Fruit fly (Drosophila melanogaster) whole organism, embryonic: ENCODE measurements around the gene Dyrk2.

Experiments
- Antp ChIP-seq: fragments of 200-800 bp; sonication (Bioruptor generic); optimal IDR thresholded peaks from 3 replicates; lab custom pipeline; 2016; ENCODE audit warnings: missing biosample characterization, missing genetic modification characterization
- C15 ChIP-seq: fragments of 200-800 bp; sonication (Bioruptor generic); IDR thresholded peaks from 3 replicates; pipeline ENCODE4 v1.3.6; 2022; ENCODE audit warnings: missing biosample characterization, missing genetic modification characterization
- CG10321 ChIP-seq: fragments of 200-800 bp; sonication (Bioruptor generic); IDR thresholded peaks from 2 replicates; pipeline ENCODE4 v1.3.6; 2022; ENCODE audit warnings: missing biosample characterization, missing genetic modification characterization
- CG10366 ChIP-seq: fragments of 200-800 bp; sonication (Bioruptor generic); IDR thresholded peaks from 2 replicates; pipeline ENCODE4 v1.3.6; 2022; ENCODE audit warnings: missing biosample characterization, missing genetic modification characterization
- CG12104 ChIP-seq: fragments of 200-800 bp; sonication (Bioruptor generic); optimal IDR thresholded peaks from 3 replicates; lab custom pipeline; 2016; ENCODE audit warnings: missing biosample characterization, missing genetic modification characterization
- CG12744 ChIP-seq: fragments of 200-800 bp; sonication (Bioruptor generic); optimal IDR thresholded peaks from 2 replicates; lab custom pipeline; 2016; ENCODE audit warnings: missing biosample characterization, missing genetic modification characterization
- CG1603 ChIP-seq: fragments of 200-800 bp; sonication (Bioruptor generic); optimal IDR thresholded peaks from 2 replicates; lab custom pipeline; 2019; ENCODE audit warnings: missing biosample characterization, mild to moderate bottlenecking, missing genetic modification characterization, moderate library complexity
- CG17912 ChIP-seq: fragments of 200-800 bp; sonication (Bioruptor generic); optimal IDR thresholded peaks from 2 replicates; lab custom pipeline; 2018; ENCODE audit warnings: missing biosample characterization, mild to moderate bottlenecking, missing genetic modification characterization
- CG2678 ChIP-seq: fragments of 200-800 bp; sonication (Bioruptor generic); optimal IDR thresholded peaks from 3 replicates; lab custom pipeline; 2019; ENCODE audit warnings: missing biosample characterization, mild to moderate bottlenecking, missing genetic modification characterization, moderate library complexity
- CG6254 ChIP-seq: fragments of 200-800 bp; sonication (Bioruptor generic); optimal IDR thresholded peaks from 3 replicates; lab custom pipeline; 2017; ENCODE audit warnings: mild to moderate bottlenecking, missing biosample characterization, missing genetic modification reagents, missing genetic modification characterization
- CG6272 ChIP-seq: fragments of 200-800 bp; sonication (Bioruptor generic); IDR thresholded peaks from 2 replicates; pipeline ENCODE4 v1.3.6; 2022; ENCODE audit warnings: missing biosample characterization, missing genetic modification characterization
- CG6689 ChIP-seq: fragments of 200-800 bp; sonication (Bioruptor generic); IDR thresholded peaks from 2 replicates; pipeline ENCODE4 v1.3.6; 2022; ENCODE audit warnings: missing biosample characterization, missing genetic modification characterization
- CG6854 ChIP-seq: fragments of 200-800 bp; sonication (Bioruptor generic); optimal IDR thresholded peaks from 3 replicates; lab custom pipeline; 2017; ENCODE audit warnings: missing biosample characterization, mild to moderate bottlenecking, missing genetic modification characterization
- CG7839 ChIP-seq: fragments of 200-800 bp; sonication (Bioruptor generic); optimal IDR thresholded peaks from 3 replicates; lab custom pipeline; 2018; ENCODE audit warnings: missing biosample characterization, mild to moderate bottlenecking, missing genetic modification characterization, moderate library complexity
- Dip3 ChIP-seq: fragments of 200-800 bp; sonication (Bioruptor generic); optimal IDR thresholded peaks from 3 replicates; lab custom pipeline; 2016; ENCODE audit warnings: missing biosample characterization, missing genetic modification characterization
- Drgx ChIP-seq: fragments of 200-800 bp; sonication (Bioruptor generic); IDR thresholded peaks from 2 replicates; pipeline ENCODE4 v1.3.6; 2022; ENCODE audit warnings: missing biosample characterization, missing genetic modification characterization
- Hey ChIP-seq: fragments of 200-800 bp; sonication (Bioruptor generic); optimal IDR thresholded peaks from 3 replicates; lab custom pipeline; 2018; ENCODE audit warnings: missing biosample characterization, mild to moderate bottlenecking, missing genetic modification characterization
- Hmx ChIP-seq: fragments of 200-800 bp; sonication (Bioruptor generic); optimal IDR thresholded peaks from 2 replicates; lab custom pipeline; 2016; ENCODE audit warnings: missing biosample characterization, missing genetic modification characterization
- Hsf ChIP-seq: fragments of 200-800 bp; sonication (Bioruptor generic); optimal IDR thresholded peaks from 3 replicates; lab custom pipeline; 2016; ENCODE audit warnings: missing biosample characterization, missing genetic modification characterization
- Lhr ChIP-seq: fragments of 200-800 bp; sonication (Bioruptor generic); optimal IDR thresholded peaks from 3 replicates; lab custom pipeline; 2017; ENCODE audit warnings: mild to moderate bottlenecking, missing biosample characterization, missing genetic modification reagents, missing genetic modification characterization
- NFAT ChIP-seq: fragments of 200-800 bp; sonication (Bioruptor generic); IDR thresholded peaks from 2 replicates; pipeline ENCODE4 v1.3.6; 2022; ENCODE audit warnings: missing biosample characterization, missing genetic modification characterization
- Rfx ChIP-seq: fragments of 200-800 bp; sonication (Bioruptor generic); IDR thresholded peaks from 2 replicates; pipeline ENCODE4 v1.3.6; 2022; ENCODE audit warnings: missing biosample characterization, missing genetic modification characterization
- Six4 ChIP-seq: fragments of 200-800 bp; sonication (Bioruptor generic); optimal IDR thresholded peaks from 2 replicates; lab custom pipeline; 2016; ENCODE audit warnings: missing biosample characterization, missing genetic modification characterization
- amos ChIP-seq: fragments of 200-800 bp; sonication (Bioruptor generic); IDR thresholded peaks from 2 replicates; pipeline ENCODE4 v1.3.6; 2022; ENCODE audit warnings: missing biosample characterization, missing genetic modification characterization; ENCODE audit not compliant: partially characterized antibody
- ash1 ChIP-seq: fragments of 200-800 bp; sonication (Bioruptor generic); optimal IDR thresholded peaks from 2 replicates; lab custom pipeline; 2018; ENCODE audit warnings: missing biosample characterization, mild to moderate bottlenecking, missing genetic modification characterization
- bsh ChIP-seq, 2 experiments: fragments of 200-800 bp; sonication (Bioruptor generic); optimal IDR thresholded peaks; 2 replicates each; lab custom pipeline; 2017 to 2018; ENCODE audit warnings: mild to moderate bottlenecking in 2 of 2, missing biosample characterization in 2 of 2, missing genetic modification characterization in 2 of 2, moderate library complexity in 1 of 2
- caup ChIP-seq: fragments of 200-800 bp; sonication (Bioruptor generic); optimal IDR thresholded peaks from 3 replicates; lab custom pipeline; 2017; ENCODE audit warnings: missing biosample characterization, mild to moderate bottlenecking, missing genetic modification characterization, moderate library complexity; ENCODE audit not compliant: severe bottlenecking
- ci ChIP-seq: fragments of 200-800 bp; sonication (Bioruptor generic); IDR thresholded peaks from 3 replicates; pipeline ENCODE4 v1.3.6; 2022; ENCODE audit warnings: missing biosample characterization, missing genetic modification characterization
- dati ChIP-seq: fragments of 200-800 bp; sonication (Bioruptor generic); IDR thresholded peaks from 2 replicates; pipeline ENCODE4 v1.3.6; 2022; ENCODE audit warnings: missing biosample characterization, missing genetic modification characterization
- exex ChIP-seq: fragments of 200-800 bp; sonication (Bioruptor generic); optimal IDR thresholded peaks from 4 replicates; lab custom pipeline; 2018; ENCODE audit warnings: missing biosample characterization, mild to moderate bottlenecking, missing genetic modification characterization, moderate library complexity
- grn ChIP-seq: fragments of 200-800 bp; sonication (Bioruptor generic); optimal IDR thresholded peaks from 3 replicates; lab custom pipeline; 2017; ENCODE audit warnings: missing biosample characterization, missing genetic modification characterization
- h ChIP-seq: fragments of >200 bp; optimal IDR thresholded peaks from 2 replicates; lab custom pipeline; 2017
- hb ChIP-seq: fragments of 200-800 bp; sonication (Bioruptor generic); IDR thresholded peaks from 3 replicates; pipeline ENCODE4 v1.3.6; 2022; ENCODE audit warnings: missing biosample characterization, missing genetic modification characterization; ENCODE audit not compliant: partially characterized antibody
- hkb ChIP-seq, 2 experiments: fragments of 200-800 bp in 1 of 2; fragments of >200 bp in 1 of 2; sonication (Bioruptor generic) in 1 of 2; IDR thresholded peaks in 1 of 2; optimal IDR thresholded peaks in 1 of 2; 2 replicates each; pipeline versions ENCODE4 v1.3.6 to Lab custom; 2017 to 2022; ENCODE audit warnings: missing biosample characterization in 1 of 2, missing genetic modification characterization in 1 of 2
- lilli ChIP-seq: fragments of 200-800 bp; sonication (Bioruptor generic); optimal IDR thresholded peaks from 3 replicates; lab custom pipeline; 2016; ENCODE audit warnings: missing biosample characterization, missing genetic modification characterization
- luna ChIP-seq: fragments of 200-800 bp; sonication (Bioruptor generic); optimal IDR thresholded peaks from 2 replicates; lab custom pipeline; 2016; ENCODE audit warnings: missing biosample characterization, missing genetic modification characterization
- nau ChIP-seq: fragments of 200-800 bp; sonication (Bioruptor generic); optimal IDR thresholded peaks from 3 replicates; lab custom pipeline; 2017; ENCODE audit warnings: missing biosample characterization, mild to moderate bottlenecking, missing genetic modification characterization, missing genetic modification reagents
- nom ChIP-seq: fragments of 200-800 bp; sonication (Bioruptor generic); optimal IDR thresholded peaks from 2 replicates; lab custom pipeline; 2017; ENCODE audit warnings: missing biosample characterization, missing genetic modification characterization, mild to moderate bottlenecking, moderate library complexity, missing genetic modification reagents
- onecut ChIP-seq: fragments of 200-800 bp; sonication (Bioruptor generic); IDR thresholded peaks from 2 replicates; pipeline ENCODE4 v1.3.6; 2022; ENCODE audit warnings: missing biosample characterization, missing genetic modification characterization
- pfk ChIP-seq: fragments of 200-800 bp; sonication (Bioruptor generic); optimal IDR thresholded peaks from 2 replicates; lab custom pipeline; 2018; ENCODE audit warnings: missing biosample characterization, mild to moderate bottlenecking, missing genetic modification characterization, moderate library complexity
- schlank ChIP-seq: fragments of 200-800 bp; sonication (Bioruptor generic); optimal IDR thresholded peaks from 2 replicates; lab custom pipeline; 2018; ENCODE audit warnings: missing biosample characterization, mild to moderate bottlenecking, missing genetic modification characterization
- sens-2 ChIP-seq: fragments of 200-800 bp; sonication (Bioruptor generic); IDR thresholded peaks from 2 replicates; pipeline ENCODE4 v1.3.6; 2022; ENCODE audit warnings: missing biosample characterization, missing genetic modification characterization
- sima ChIP-seq: fragments of 200-800 bp; sonication (Bioruptor generic); optimal IDR thresholded peaks from 2 replicates; lab custom pipeline; 2016; ENCODE audit warnings: missing biosample characterization, missing genetic modification characterization
- ssp ChIP-seq: fragments of 200-800 bp; sonication (Bioruptor generic); IDR thresholded peaks from 2 replicates; pipeline ENCODE4 v1.3.6; 2022; ENCODE audit warnings: missing biosample characterization, missing genetic modification characterization
- tll ChIP-seq, 2 experiments: fragments of 200-800 bp in 1 of 2; fragments of >200 bp in 1 of 2; sonication (Bioruptor generic) in 1 of 2; optimal IDR thresholded peaks; 2 replicates each; lab custom pipeline; 2017 to 2019; ENCODE audit warnings: missing biosample characterization in 2 of 2, missing genetic modification characterization in 2 of 2, mild to moderate bottlenecking in 1 of 2, moderate library complexity in 1 of 2
- unpg ChIP-seq: fragments of 200-800 bp; sonication (Bioruptor generic); optimal IDR thresholded peaks from 3 replicates; lab custom pipeline; 2018; ENCODE audit warnings: missing biosample characterization, mild to moderate bottlenecking, missing genetic modification characterization, moderate library complexity
- vvl ChIP-seq: fragments of 200-800 bp; sonication (Bioruptor generic); IDR thresholded peaks from 2 replicates; pipeline ENCODE4 v1.3.6; 2022; ENCODE audit warnings: missing biosample characterization, missing genetic modification characterization
- zf30C ChIP-seq: fragments of 200-800 bp; sonication (Bioruptor generic); optimal IDR thresholded peaks from 3 replicates; lab custom pipeline; 2018; ENCODE audit warnings: missing biosample characterization, mild to moderate bottlenecking, missing genetic modification characterization

The Dyrk2 gene

dm6 chr2L:14230050-14230449, 3.9 kb downstream of the Dyrk2 start (continued):
- TF ChIP-seq tll (GFP tag; optimal IDR thresholded peaks at IDR 0.05; lab: Kevin White, UChicago) (no peak), Lhr (no peak), vvl (0 out of 2 replicates have a peak, but pooled peaks have one; percentile 10), Hsf (no peak), grn (GFP tag; lab: Kevin White, UChicago) (no peak), CG6254 (GFP tag; lab: Kevin White, UChicago) (no peak), Dip3 (no peak), sens-2 (no peak), C15 (no peak), CG6854 (no peak), h (lab: Kevin White, UChicago) (no peak), CG12104 (GFP tag; lab: Kevin White, UChicago) (no peak), CG12744 (GFP tag; lab: Kevin White, UChicago) (no peak), hb (no peak), dati (GFP tag; lab: Robert Waterston, UW) (no peak), pfk (GFP tag; lab: Kevin White, UChicago) (no peak)

- TF ChIP-seq Hey (tag; lab: Kevin White, UChicago) (no peak), nom (GFP tag; lab: Kevin White, UChicago) (peak; percentile 51), luna (GFP tag; lab: Kevin White, UChicago) (no peak), CG6272 (GFP tag; lab: Robert Waterston, UW) (no peak), Drgx (GFP tag; lab: Robert Waterston, UW) (0 out of 2 replicates have a peak, but pooled peaks have one; percentile 23), CG10366 (no peak), Antp (GFP tag; lab: Kevin White, UChicago) (no peak), NFAT (GFP tag; lab: Robert Waterston, UW) (no peak), hkb (optimal IDR thresholded peaks at IDR 0.05; lab: Kevin White, UChicago) (peak; percentile 36), hkb (GFP tag; IDR thresholded peaks at IDR 0.05; lab: Robert Waterston, UW) (no peak)
Observed at dm6 chr2L:14226694-14227093, 7.2 kb downstream of the Dyrk2 start.

DNA sequence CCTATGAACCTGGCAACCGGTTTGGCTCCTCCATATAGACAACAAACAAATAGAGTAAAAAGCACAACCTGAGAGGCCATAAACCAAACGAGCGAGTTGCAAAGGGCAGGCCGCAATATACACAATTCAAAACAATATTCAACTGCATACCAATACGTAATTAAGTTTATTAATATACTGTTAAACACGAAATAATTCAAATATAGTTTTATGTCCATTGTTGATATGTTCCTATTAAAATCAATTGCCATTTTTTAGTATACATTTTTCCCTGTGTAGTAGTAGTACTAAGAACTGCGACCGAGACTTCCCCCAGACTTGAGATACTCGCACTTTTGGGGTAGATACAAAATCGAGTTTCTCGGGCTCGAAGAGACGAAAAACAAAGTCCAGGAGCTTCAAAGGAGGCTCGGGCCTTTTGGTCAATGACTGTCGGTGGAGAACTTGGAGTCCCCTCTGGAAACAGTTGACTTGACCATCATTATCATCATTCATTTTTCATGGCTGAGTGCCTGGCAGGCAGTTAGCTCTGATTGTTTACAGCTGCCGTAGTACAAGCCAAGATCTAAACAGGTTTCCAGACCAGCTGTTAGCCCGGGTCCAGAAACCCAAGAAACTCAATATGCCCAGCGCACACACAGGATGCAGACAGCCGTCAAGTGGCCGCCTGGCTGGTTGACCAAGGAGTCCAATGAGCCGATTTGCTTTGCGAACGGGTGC, 7.8 kb downstream of the Dyrk2 start:
- TF ChIP-seq caup (GFP tag; lab: Kevin White, UChicago) (no peak), CG6689 (0 out of 2 replicates have a peak, but pooled peaks have one; percentile 8), bsh (GFP tag; optimal IDR thresholded peaks at IDR 0.05; lab: Kevin White, UChicago) (peak; percentile 42 to 79), exex (no peak), CG1603 (tag; lab: Kevin White, UChicago) (peak; percentile 41), CG2678 (tag; lab: Kevin White, UChicago) (peak; percentile 14), sima (no peak), CG7839 (tag; lab: Kevin White, UChicago) (peak; percentile 27), ci (GFP tag; lab: Robert Waterston, UW) (no peak), ssp (GFP tag; lab: Robert Waterston, UW) (no peak), zf30C (GFP tag; lab: Kevin White, UChicago) (no peak), sens-2 (no peak), ash1 (no peak), amos (GFP tag; lab: Robert Waterston, UW) (no peak), nau (GFP tag; lab: Kevin White, UChicago) (no peak), Hmx (GFP tag; lab: Kevin White, UChicago) (no peak), CG17912 (GFP tag; lab: Kevin White, UChicago) (no peak), lilli (no peak), schlank (tag; lab: Kevin White, UChicago) (no peak), CG10321 (GFP tag; lab: Robert Waterston, UW) (no peak), onecut (GFP tag; lab: Robert Waterston, UW) (no peak), Rfx (GFP tag; lab: Robert Waterston, UW) (no peak), unpg (GFP tag; lab: Kevin White, UChicago) (peak; percentile 8), Six4 (no peak)
